Fruit fly (Drosophila melanogaster): Measurements from ENCODE around the gene Der-1.

The Der-1 gene

DNA sequence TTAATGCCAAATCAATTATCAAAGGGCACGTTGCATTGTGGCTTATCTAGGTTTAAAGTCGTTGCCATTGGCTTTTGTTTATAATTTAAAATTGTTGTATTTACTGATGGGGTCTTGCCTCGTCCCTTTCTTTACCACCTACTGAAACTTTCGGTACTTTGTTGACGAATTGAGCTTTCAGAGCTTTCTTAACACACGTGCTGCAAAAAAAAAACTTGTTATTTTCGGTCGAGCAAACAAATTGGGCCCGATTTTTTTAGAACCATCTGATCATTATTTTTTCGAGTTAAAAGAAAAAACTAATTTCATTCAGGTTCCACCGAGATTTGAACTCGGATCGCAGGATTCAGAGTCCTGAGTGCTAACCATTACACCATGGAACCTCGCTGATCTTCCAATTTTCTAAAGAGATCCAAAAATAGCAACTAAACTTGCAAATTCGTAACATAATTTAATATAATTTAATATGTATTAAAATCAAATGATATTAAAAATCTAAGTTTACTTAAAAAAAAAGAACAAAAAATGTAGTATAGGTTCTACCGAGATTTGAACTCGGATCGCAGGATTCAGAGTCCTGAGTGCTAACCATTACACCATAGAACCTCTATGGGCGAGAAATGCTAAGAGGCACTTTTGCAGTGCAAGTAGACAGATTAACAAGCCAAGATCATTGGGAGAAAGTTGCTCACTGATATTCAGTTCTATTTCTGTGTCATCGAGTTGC lies 36.7 kb downstream of the Der-1 start:
- TF ChIP-seq kay (GFP tag; optimal IDR thresholded peaks at IDR 0.05) (no peak), CG12071 (GFP tag; optimal IDR thresholded peaks at IDR 0.05) (no peak), Ets65A (GFP tag) (no peak), cwo (GFP tag; optimal IDR thresholded peaks at IDR 0.05) (peak; percentile 92), Hr78 (GFP tag; optimal IDR thresholded peaks at IDR 0.05) (no peak), CG13287 (GFP tag; IDR thresholded peaks at IDR 0.05; ENCODE audit: partially characterized antibody) (peak; percentile 9; the same call in 1 of the 2 replicates), CG4360 (GFP tag; IDR thresholded peaks at IDR 0.05) (no peak), CTCF (GFP tag; optimal IDR thresholded peaks at IDR 0.05) (no peak), NK7.1 (GFP tag; optimal IDR thresholded peaks at IDR 0.05) (no peak), ems (GFP tag; optimal IDR thresholded peaks at IDR 0.05) (no peak), Med (GFP tag) (peak; percentile 7), Doc3 (GFP tag; IDR thresholded peaks at IDR 0.05; ENCODE audit: partially characterized antibody) (0 out of 3 replicates have a peak, but pooled peaks have one; percentile 27), ewg (GFP tag; optimal IDR thresholded peaks at IDR 0.05) (no peak), org-1 (GFP tag; optimal IDR thresholded peaks at IDR 0.05) (no peak), hb (GFP tag; IDR thresholded peaks at IDR 0.05; ENCODE audit: partially characterized antibody) (0 out of 3 replicates have a peak, but pooled peaks have one; percentile 50), Blimp-1 (GFP tag; optimal IDR thresholded peaks at IDR 0.05) (peak; percentile 27), CG11504 (tag; optimal IDR thresholded peaks at IDR 0.05) (peak; percentile 13), seq (GFP tag; IDR thresholded peaks at IDR 0.05) (no peak), jumu (GFP tag; optimal IDR thresholded peaks at IDR 0.05) (no peak), ato (GFP tag; IDR thresholded peaks at IDR 0.05; ENCODE audit: partially characterized antibody) (peak; percentile 80), sqz (GFP tag; optimal IDR thresholded peaks at IDR 0.05) (peak; percentile 32), CG7839 (tag; optimal IDR thresholded peaks at IDR 0.05) (no peak), CG10267 (tag; optimal IDR thresholded peaks at IDR 0.05) (peak; percentile 2), bcd (GFP tag; optimal IDR thresholded peaks at IDR 0.05) (no peak), Bgb (GFP tag; IDR thresholded peaks at IDR 0.05; ENCODE audit: partially characterized antibody) (peak; percentile 73; the same call in 1 of the 2 replicates), CG11695 (GFP tag; IDR thresholded peaks at IDR 0.05) (no peak), bowl (GFP tag; IDR thresholded peaks at IDR 0.05) (no peak), trh (GFP tag; optimal IDR thresholded peaks at IDR 0.05) (no peak), HLH4C (GFP tag; IDR thresholded peaks at IDR 0.05; ENCODE audit: partially characterized antibody) (peak; percentile 76), CG31441 (GFP tag; IDR thresholded peaks at IDR 0.05) (peak; percentile 33; the same call in 1 of the 2 replicates), tna (GFP tag; IDR thresholded peaks at IDR 0.05; ENCODE audit: partially characterized antibody) (peak; percentile 71; the same call in 1 of the 2 replicates), CG34224 (GFP tag; IDR thresholded peaks at IDR 0.05; ENCODE audit: partially characterized antibody) (peak; percentile 56; the same call in 2 of the 3 replicates), exex (tag; optimal IDR thresholded peaks at IDR 0.05) (peak; percentile 40), gcm (GFP tag; optimal IDR thresholded peaks at IDR 0.05) (peak; percentile 14), sna (GFP tag; IDR thresholded peaks at IDR 0.05; ENCODE audit: partially characterized antibody) (no peak), CG12744 (GFP tag; optimal IDR thresholded peaks at IDR 0.05) (no peak), CG2678 (tag; optimal IDR thresholded peaks at IDR 0.05) (peak; percentile 16), Dad (GFP tag; optimal IDR thresholded peaks at IDR 0.05) (no peak), CG42726 (GFP tag; IDR thresholded peaks at IDR 0.05; ENCODE audit: partially characterized antibody) (peak; percentile 92), CG11723 (GFP tag; optimal IDR thresholded peaks at IDR 0.05) (no peak), CG7271 (tag; optimal IDR thresholded peaks at IDR 0.05) (no peak), CG12769 (tag; optimal IDR thresholded peaks at IDR 0.05) (no peak), CG10959 (GFP tag; IDR thresholded peaks at IDR 0.05) (no peak), Nf-YA (GFP tag; IDR thresholded peaks at IDR 0.05) (no peak), nom (GFP tag; optimal IDR thresholded peaks at IDR 0.05) (no peak), grn (GFP tag; optimal IDR thresholded peaks at IDR 0.05) (peak; percentile 17), vnd (GFP tag; IDR thresholded peaks at IDR 0.05; ENCODE audit: partially characterized antibody) (peak; percentile 60; the same call in 2 of the 3 replicates), CG10147 (GFP tag; optimal IDR thresholded peaks at IDR 0.05) (no peak)

All from whole organism, embryonic.